Worm (Caenorhabditis elegans): ENCODE results near the gene F13H8.6.

F13H8.6 gene

ce11 chrII:6235432-6236092, 51.2 kb downstream of the F13H8.6 start, which contains the start of gene T24H7.9:
Gene T24H7.9, minus strand, starts transcription at chrII:6235505.
- no peak for TF ChIP-seq nhr-20 (tag; optimal IDR thresholded peaks at IDR 0.05)
- no peak for TF ChIP-seq dsc-1 (tag; optimal IDR thresholded peaks at IDR 0.05)
